Worm (Caenorhabditis elegans) whole organism, L3 larva: ENCODE measurements around the gene fbxa-27.

Experiments
- R02D3.7 ChIP-seq: fragments of 150-350 bp; optimal IDR thresholded peaks from 2 replicates; lab custom pipeline; 2014; ENCODE audit warnings: missing biosample characterization, missing genetic modification characterization
- ZK546.5 ChIP-seq: sonication (generic microtip); optimal IDR thresholded peaks from 2 replicates; lab custom pipeline; 2017; ENCODE audit warnings: missing biosample characterization, missing genetic modification characterization
- ama-1 ChIP-seq: fragments of 150-350 bp; optimal IDR thresholded peaks from 2 replicates; lab custom pipeline; 2018
- ceh-28 ChIP-seq: fragments of 150-350 bp; optimal IDR thresholded peaks from 2 replicates; lab custom pipeline; 2014; ENCODE audit warnings: missing biosample characterization, missing genetic modification reagents, missing genetic modification characterization
- ceh-82 ChIP-seq: fragments of 150-350 bp; optimal IDR thresholded peaks from 2 replicates; lab custom pipeline; 2014; ENCODE audit warnings: missing biosample characterization, missing genetic modification characterization
- ceh-9 ChIP-seq: sonication (generic microtip); optimal IDR thresholded peaks from 2 replicates; lab custom pipeline; 2018; ENCODE audit warnings: missing biosample characterization, missing genetic modification characterization
- daf-12 ChIP-seq: fragments of 150-350 bp; optimal IDR thresholded peaks from 2 replicates; lab custom pipeline; 2014; ENCODE audit warnings: missing biosample characterization, missing genetic modification reagents, missing genetic modification characterization
- egl-27 ChIP-seq: sonication (generic microtip); optimal IDR thresholded peaks from 4 replicates; lab custom pipeline; 2017; ENCODE audit warnings: missing biosample characterization, missing genetic modification reagents, missing genetic modification characterization
- elt-1 ChIP-seq: fragments of 150-350 bp; optimal IDR thresholded peaks from 2 replicates; lab custom pipeline; 2014; ENCODE audit warnings: missing biosample characterization, missing genetic modification characterization
- elt-2 ChIP-seq: sonication (generic microtip); optimal IDR thresholded peaks from 2 replicates; lab custom pipeline; 2016; ENCODE audit warnings: missing genetic modification reagents, mild to moderate bottlenecking, missing genetic modification characterization, missing compliant biosample characterization
- eor-1 ChIP-seq, 2 experiments: fragments of 150-350 bp; optimal IDR thresholded peaks; 2 replicates each; lab custom pipeline; 2014 to 2018; ENCODE audit warnings: missing biosample characterization in 2 of 2, missing genetic modification characterization in 2 of 2
- fkh-10 ChIP-seq: sonication (generic microtip); optimal IDR thresholded peaks from 2 replicates; lab custom pipeline; 2017; ENCODE audit warnings: missing biosample characterization, missing genetic modification reagents, missing genetic modification characterization
- fkh-2 ChIP-seq: fragments of 150-350 bp; optimal IDR thresholded peaks from 2 replicates; lab custom pipeline; 2014; ENCODE audit warnings: missing biosample characterization, missing genetic modification reagents, missing genetic modification characterization
- fos-1 ChIP-seq: fragments of 150-350 bp; optimal IDR thresholded peaks from 2 replicates; lab custom pipeline; 2014; ENCODE audit warnings: missing biosample characterization, missing genetic modification characterization
- lin-15B ChIP-seq: fragments of 150-350 bp; optimal IDR thresholded peaks from 2 replicates; lab custom pipeline; 2014; ENCODE audit warnings: missing biosample characterization, missing genetic modification characterization
- lin-39 ChIP-seq: fragments of 150-350 bp; optimal IDR thresholded peaks from 2 replicates; lab custom pipeline; 2018; ENCODE audit warnings: missing biosample characterization, missing genetic modification reagents, missing genetic modification characterization
- mdl-1 ChIP-seq: fragments of 150-350 bp; optimal IDR thresholded peaks from 2 replicates; lab custom pipeline; 2014; ENCODE audit warnings: missing biosample characterization, missing genetic modification characterization
- mml-1 ChIP-seq: fragments of 150-350 bp; sonication (generic microtip); optimal IDR thresholded peaks from 3 replicates; lab custom pipeline; 2014; ENCODE audit warnings: missing biosample characterization, missing genetic modification characterization
- nhr-11 ChIP-seq: fragments of 150-350 bp; optimal IDR thresholded peaks from 2 replicates; lab custom pipeline; 2014; ENCODE audit warnings: missing biosample characterization, missing genetic modification characterization
- nhr-23 ChIP-seq: fragments of 150-350 bp; optimal IDR thresholded peaks from 2 replicates; lab custom pipeline; 2014; ENCODE audit warnings: missing biosample characterization, missing genetic modification reagents, missing genetic modification characterization
- nhr-237 ChIP-seq: fragments of 150-350 bp; optimal IDR thresholded peaks from 2 replicates; lab custom pipeline; 2014; ENCODE audit warnings: missing biosample characterization, missing genetic modification characterization
- nhr-28 ChIP-seq: fragments of 150-350 bp; optimal IDR thresholded peaks from 2 replicates; lab custom pipeline; 2014; ENCODE audit warnings: missing biosample characterization, missing genetic modification characterization
- nhr-43 ChIP-seq: sonication (generic microtip); optimal IDR thresholded peaks from 2 replicates; lab custom pipeline; 2016; ENCODE audit warnings: mild to moderate bottlenecking, missing genetic modification characterization, missing compliant biosample characterization; ENCODE audit not compliant: poor library complexity, severe bottlenecking
- nhr-67 ChIP-seq: fragments of 150-350 bp; optimal IDR thresholded peaks from 2 replicates; lab custom pipeline; 2014; ENCODE audit warnings: missing biosample characterization, missing genetic modification characterization
- nhr-76 ChIP-seq: fragments of 150-350 bp; sonication (generic microtip); optimal IDR thresholded peaks from 5 replicates; lab custom pipeline; 2014; ENCODE audit warnings: missing biosample characterization, missing genetic modification characterization
- nhr-77 ChIP-seq: fragments of 150-350 bp; optimal IDR thresholded peaks from 2 replicates; lab custom pipeline; 2014; ENCODE audit warnings: missing biosample characterization, missing genetic modification characterization
- pha-4 ChIP-seq: fragments of 150-350 bp; optimal IDR thresholded peaks from 2 replicates; lab custom pipeline; 2014; ENCODE audit warnings: missing biosample characterization, missing genetic modification reagents, missing genetic modification characterization
- pqm-1 ChIP-seq: fragments of 150-350 bp; optimal IDR thresholded peaks from 2 replicates; lab custom pipeline; 2017; ENCODE audit warnings: missing biosample characterization, missing genetic modification characterization, inconsistent platforms
- sea-2 ChIP-seq: fragments of 150-350 bp; sonication (generic microtip); optimal IDR thresholded peaks from 4 replicates; lab custom pipeline; 2014; ENCODE audit warnings: missing biosample characterization, missing genetic modification reagents, missing genetic modification characterization
- skn-1 ChIP-seq: fragments of 150-350 bp; optimal IDR thresholded peaks from 2 replicates; lab custom pipeline; 2014; ENCODE audit warnings: missing biosample characterization, missing genetic modification characterization
- snpc-4 ChIP-seq: fragments of 150-350 bp; optimal IDR thresholded peaks from 2 replicates; lab custom pipeline; 2014; ENCODE audit warnings: missing biosample characterization, missing genetic modification characterization
- tbx-2 ChIP-seq: sonication (generic microtip); optimal IDR thresholded peaks from 2 replicates; lab custom pipeline; 2016; ENCODE audit warnings: mild to moderate bottlenecking, missing genetic modification characterization, missing compliant biosample characterization
- zag-1 ChIP-seq: fragments of 150-350 bp; optimal IDR thresholded peaks from 2 replicates; lab custom pipeline; 2014; ENCODE audit warnings: missing biosample characterization, missing genetic modification characterization
- ztf-11 ChIP-seq: fragments of 150-350 bp; optimal IDR thresholded peaks from 2 replicates; lab custom pipeline; 2014; ENCODE audit warnings: missing biosample characterization, missing genetic modification characterization
- ztf-4 ChIP-seq: fragments of 150-350 bp; optimal IDR thresholded peaks from 2 replicates; lab custom pipeline; 2014; ENCODE audit warnings: missing biosample characterization, missing genetic modification characterization

fbxa-27 gene

ce11 chrIII:1308887-1309286 lies 33.9 kb upstream of the fbxa-27 start, which contains the start of gene Y82E9BL.12:
Y82E9BL.12 (plus strand) TSS chrIII:1309187.
- TF ChIP-seq tbx-2 (tag; lab: Kevin White, UChicago) (no peak), sea-2 (GFP tag; lab: Kevin White, UChicago) (no peak), zag-1 (no peak), nhr-11 (no peak), fos-1 (no peak), ZK546.5 (tag; lab: Kevin White, UChicago) (no peak), ceh-9 (tag; lab: Kevin White, UChicago) (no peak), nhr-237 (no peak), nhr-28 (tag; lab: Kevin White, UChicago) (no peak), elt-1 (no peak), nhr-76 (tag; lab: Kevin White, UChicago) (no peak), mdl-1 (no peak), ama-1 (lab: Kevin White, UChicago) (no peak), nhr-67 (no peak)
- TF ChIP-seq, all 47 proteins: peak for 0

- TF ChIP-seq egl-27 (tag; lab: Kevin White, UChicago): no peak
- no peak for TF ChIP-seq ceh-28 (tag; lab: Kevin White, UChicago)
- no peak for TF ChIP-seq eor-1 (tag; optimal IDR thresholded peaks at IDR 0.05; lab: Kevin White, UChicago)
- TF ChIP-seq, all 47 proteins: peak for 0
Observed at ce11 chrIII:1311367-1311766, 31.4 kb upstream of the fbxa-27 start.

- TF ChIP-seq ZK546.5 (tag; lab: Kevin White, UChicago): no peak
- no peak for TF ChIP-seq ztf-4 (tag; lab: Kevin White, UChicago)
- TF ChIP-seq fos-1: no peak
- TF ChIP-seq nhr-237: no peak
- no peak for TF ChIP-seq nhr-77 (tag; lab: Kevin White, UChicago)
- TF ChIP-seq R02D3.7: no peak
- TF ChIP-seq fkh-10 (GFP tag; lab: Kevin White, UChicago): no peak
- TF ChIP-seq lin-15B: no peak
- TF ChIP-seq mml-1 (tag; lab: Kevin White, UChicago): no peak
- no peak for TF ChIP-seq nhr-23 (tag; lab: Kevin White, UChicago)
- no peak for TF ChIP-seq fkh-2
- no peak for TF ChIP-seq lin-39 (tag; lab: Kevin White, UChicago)
- TF ChIP-seq pqm-1: no peak
- no peak for TF ChIP-seq nhr-11
- TF ChIP-seq nhr-43 (tag; lab: Kevin White, UChicago): no peak
- no peak for TF ChIP-seq ceh-9 (tag; lab: Kevin White, UChicago)
- TF ChIP-seq zag-1: no peak
Observed at ce11 chrIII:1314283-1314682, 28.5 kb upstream of the fbxa-27 start.

ce11 chrIII:1315038-1315437 lies 27.7 kb upstream of the fbxa-27 start, which contains the start of the genes fbxa-80 and fbxa-19:
fbxa-80 (minus strand) TSS chrIII:1315210.
fbxa-19 (plus strand) TSS chrIII:1315401.
- TF ChIP-seq pqm-1: peak; percentile 23
- no peak for TF ChIP-seq pha-4 (tag; lab: Kevin White, UChicago)
- peak; percentile 70 for TF ChIP-seq elt-2 (tag; lab: Kevin White, UChicago)
- TF ChIP-seq ceh-9 (tag; lab: Kevin White, UChicago): no peak

ce11 chrIII:1321561-1321960 lies 21.2 kb upstream of the fbxa-27 start, which contains the start of gene fbxa-15:
fbxa-15 (minus strand) TSS chrIII:1321661.
- TF ChIP-seq sea-2 (GFP tag; lab: Kevin White, UChicago) (no peak), nhr-11 (no peak), elt-2 (tag; lab: Kevin White, UChicago) (peak; percentile 9), pqm-1 (peak; percentile 1), ceh-28 (tag; lab: Kevin White, UChicago) (no peak), daf-12 (tag; lab: Kevin White, UChicago) (no peak), skn-1 (tag; lab: Kevin White, UChicago) (no peak), snpc-4 (tag; lab: Kevin White, UChicago) (no peak), ztf-11 (tag; lab: Kevin White, UChicago) (no peak), nhr-237 (no peak), nhr-76 (tag; lab: Kevin White, UChicago) (no peak), ceh-82 (tag; lab: Kevin White, UChicago) (no peak), nhr-67 (no peak), nhr-77 (tag; lab: Kevin White, UChicago) (no peak)
